Fruit fly (Drosophila melanogaster) whole organism, embryonic: ENCODE measurements around the gene ens.

Source experiments
- Antp ChIP-seq: fragments of 200-800 bp; sonication (Bioruptor generic); optimal IDR thresholded peaks from 3 replicates; lab custom pipeline; 2016; ENCODE audit warnings: missing biosample characterization, missing genetic modification characterization
- BEAF-32 ChIP-seq: fragments of 200-800 bp; sonication (Bioruptor generic); optimal IDR thresholded peaks from 3 replicates; lab custom pipeline; 2017; ENCODE audit warnings: missing biosample characterization, missing genetic modification characterization, mild to moderate bottlenecking, moderate library complexity, missing genetic modification reagents
- CG10209 ChIP-seq: fragments of 200-800 bp; sonication (Bioruptor generic); optimal IDR thresholded peaks from 3 replicates; lab custom pipeline; 2017; ENCODE audit warnings: missing biosample characterization, mild to moderate bottlenecking, missing genetic modification characterization, missing genetic modification reagents
- CG10431 ChIP-seq: fragments of 200-800 bp; sonication (Bioruptor generic); optimal IDR thresholded peaks from 3 replicates; lab custom pipeline; 2018; ENCODE audit warnings: missing biosample characterization, mild to moderate bottlenecking, missing genetic modification characterization
- CG11723 ChIP-seq: fragments of 200-800 bp; sonication (Bioruptor generic); optimal IDR thresholded peaks from 2 replicates; lab custom pipeline; 2017; ENCODE audit warnings: missing biosample characterization, mild to moderate bottlenecking, missing genetic modification characterization
- CG12104 ChIP-seq: fragments of 200-800 bp; sonication (Bioruptor generic); optimal IDR thresholded peaks from 3 replicates; lab custom pipeline; 2016; ENCODE audit warnings: missing biosample characterization, missing genetic modification characterization
- CG12155 ChIP-seq: fragments of 200-800 bp; sonication (Bioruptor generic); optimal IDR thresholded peaks from 3 replicates; lab custom pipeline; 2016; ENCODE audit warnings: missing biosample characterization, missing genetic modification characterization
- CG13123 ChIP-seq: fragments of 200-800 bp; sonication (Bioruptor generic); optimal IDR thresholded peaks from 2 replicates; lab custom pipeline; 2016; ENCODE audit warnings: missing biosample characterization, missing genetic modification characterization
- CG14014 ChIP-seq: fragments of 200-800 bp; sonication (Bioruptor generic); IDR thresholded peaks from 2 replicates; pipeline ENCODE4 v1.3.6; 2022; ENCODE audit warnings: missing biosample characterization, missing genetic modification characterization
- CG14860 ChIP-seq: fragments of 200-800 bp; sonication (Bioruptor generic); IDR thresholded peaks from 3 replicates; pipeline ENCODE4 v1.3.6; 2022; ENCODE audit warnings: missing biosample characterization, missing genetic modification characterization; ENCODE audit not compliant: partially characterized antibody
- CG17359 ChIP-seq: fragments of 200-800 bp; sonication (Bioruptor generic); optimal IDR thresholded peaks from 3 replicates; lab custom pipeline; 2018; ENCODE audit warnings: missing biosample characterization, mild to moderate bottlenecking, missing genetic modification characterization, moderate library complexity
- CG2116 ChIP-seq: fragments of 200-800 bp; sonication (Bioruptor generic); optimal IDR thresholded peaks from 3 replicates; lab custom pipeline; 2018; ENCODE audit warnings: missing biosample characterization, mild to moderate bottlenecking, missing genetic modification characterization
- CG2678 ChIP-seq: fragments of 200-800 bp; sonication (Bioruptor generic); optimal IDR thresholded peaks from 3 replicates; lab custom pipeline; 2019; ENCODE audit warnings: missing biosample characterization, mild to moderate bottlenecking, missing genetic modification characterization, moderate library complexity
- CG30431 ChIP-seq: fragments of 200-800 bp; sonication (Bioruptor generic); optimal IDR thresholded peaks from 2 replicates; lab custom pipeline; 2017; ENCODE audit warnings: missing biosample characterization, missing genetic modification characterization
- CG3065 ChIP-seq: fragments of 200-800 bp; sonication (Bioruptor generic); optimal IDR thresholded peaks from 2 replicates; lab custom pipeline; 2016; ENCODE audit warnings: missing biosample characterization, missing genetic modification characterization
- CG31224 ChIP-seq: fragments of 200-800 bp; sonication (Bioruptor generic); IDR thresholded peaks from 2 replicates; pipeline ENCODE4 v1.3.6; 2022; ENCODE audit warnings: missing biosample characterization, missing genetic modification characterization
- CG34224 ChIP-seq: fragments of 200-800 bp; sonication (Bioruptor generic); IDR thresholded peaks from 3 replicates; pipeline ENCODE4 v1.3.6; 2022; ENCODE audit warnings: missing biosample characterization, missing genetic modification characterization; ENCODE audit not compliant: partially characterized antibody
- CG3838 ChIP-seq: fragments of 200-800 bp; sonication (Bioruptor generic); optimal IDR thresholded peaks from 3 replicates; lab custom pipeline; 2016; ENCODE audit warnings: missing biosample characterization, missing genetic modification characterization
- CG4282 ChIP-seq: fragments of 200-800 bp; sonication (Bioruptor generic); optimal IDR thresholded peaks from 2 replicates; lab custom pipeline; 2016; ENCODE audit warnings: missing biosample characterization, missing genetic modification characterization
- CG4360 ChIP-seq: fragments of 200-800 bp; sonication (Bioruptor generic); IDR thresholded peaks from 2 replicates; pipeline ENCODE4 v1.3.6; 2022; ENCODE audit warnings: missing biosample characterization, missing genetic modification characterization
- CG43689 ChIP-seq: fragments of 200-800 bp; sonication (Bioruptor generic); IDR thresholded peaks from 2 replicates; pipeline ENCODE4 v1.3.6; 2022; ENCODE audit warnings: missing biosample characterization, missing genetic modification characterization
- CG4617 ChIP-seq: fragments of 200-800 bp; sonication (Bioruptor generic); optimal IDR thresholded peaks from 3 replicates; lab custom pipeline; 2016; ENCODE audit warnings: missing biosample characterization, missing genetic modification characterization, borderline replicate concordance
- CG5245 ChIP-seq: fragments of 200-800 bp; sonication (Bioruptor generic); optimal IDR thresholded peaks from 3 replicates; lab custom pipeline; 2016; ENCODE audit warnings: missing biosample characterization, missing genetic modification characterization
- CG8089 ChIP-seq: fragments of 200-800 bp; sonication (Bioruptor generic); optimal IDR thresholded peaks from 3 replicates; lab custom pipeline; 2016; ENCODE audit warnings: missing biosample characterization, missing genetic modification characterization
- CG8290 ChIP-seq, 3 experiments: fragments of 200-800 bp; sonication (Bioruptor generic); optimal IDR thresholded peaks; 2 replicates each; lab custom pipeline; 2016 to 2019; ENCODE audit warnings: missing biosample characterization in 3 of 3, missing genetic modification characterization in 3 of 3, mild to moderate bottlenecking in 2 of 3, moderate library complexity in 1 of 3
- CoRest ChIP-seq: fragments of 200-800 bp; sonication (Bioruptor generic); optimal IDR thresholded peaks from 3 replicates; lab custom pipeline; 2018; ENCODE audit warnings: missing biosample characterization, mild to moderate bottlenecking, missing genetic modification characterization, moderate library complexity
- CrebB ChIP-seq: fragments of 200-800 bp; sonication (Bioruptor generic); optimal IDR thresholded peaks from 3 replicates; lab custom pipeline; 2018; ENCODE audit warnings: missing biosample characterization, mild to moderate bottlenecking, missing genetic modification characterization
- Dip2 ChIP-seq: fragments of 200-800 bp; sonication (Bioruptor generic); IDR thresholded peaks from 2 replicates; pipeline ENCODE4 v1.3.6; 2022; ENCODE audit warnings: missing biosample characterization, missing genetic modification characterization
- Myb ChIP-seq: fragments of 200-800 bp; sonication (Bioruptor generic); optimal IDR thresholded peaks from 2 replicates; lab custom pipeline; 2016; ENCODE audit warnings: missing biosample characterization, missing genetic modification characterization
- NC2α ChIP-seq: fragments of 200-800 bp; sonication (Bioruptor generic); optimal IDR thresholded peaks from 2 replicates; lab custom pipeline; 2016; ENCODE audit warnings: missing biosample characterization, missing genetic modification characterization
- Oaz ChIP-seq: fragments of 200-800 bp; sonication (Bioruptor generic); IDR thresholded peaks from 2 replicates; pipeline ENCODE4 v1.3.6; 2022; ENCODE audit warnings: missing biosample characterization, missing genetic modification characterization
- Ptx1 ChIP-seq: fragments of 200-800 bp; sonication (Bioruptor generic); IDR thresholded peaks from 2 replicates; pipeline ENCODE4 v1.3.6; 2022; ENCODE audit warnings: missing biosample characterization, missing genetic modification characterization
- Scr ChIP-seq: fragments of 200-800 bp; sonication (Bioruptor generic); IDR thresholded peaks from 2 replicates; pipeline ENCODE4 v1.3.6; 2022; ENCODE audit warnings: missing biosample characterization, missing genetic modification characterization; ENCODE audit not compliant: partially characterized antibody
- Stat92E ChIP-seq, 3 experiments: fragments of >200 bp in 2 of 3; fragments of 200-800 bp in 1 of 3; sonication (Bioruptor generic) in 1 of 3; optimal IDR thresholded peaks; 2 replicates each; lab custom pipeline; 2017 to 2019; ENCODE audit warnings: missing biosample characterization in 3 of 3, missing genetic modification characterization in 3 of 3, mild to moderate bottlenecking in 1 of 3, moderate library complexity in 1 of 3
- az2 ChIP-seq: fragments of 200-800 bp; sonication (Bioruptor generic); optimal IDR thresholded peaks from 3 replicates; lab custom pipeline; 2016; ENCODE audit warnings: missing biosample characterization, missing genetic modification characterization
- bbx ChIP-seq: fragments of 200-800 bp; sonication (Bioruptor generic); IDR thresholded peaks from 2 replicates; pipeline ENCODE4 v1.3.6; 2022; ENCODE audit warnings: missing biosample characterization, missing genetic modification characterization; ENCODE audit not compliant: partially characterized antibody
- dpn ChIP-seq, 2 experiments: fragments of 200-800 bp; sonication (Bioruptor generic); optimal IDR thresholded peaks; 3 replicates each; lab custom pipeline; 2016; ENCODE audit warnings: missing biosample characterization in 2 of 2, missing genetic modification characterization in 2 of 2
- dysf ChIP-seq: fragments of 200-800 bp; sonication (Bioruptor generic); IDR thresholded peaks from 3 replicates; pipeline ENCODE4 v1.3.6; 2022; ENCODE audit warnings: missing biosample characterization, missing genetic modification characterization
- fd3F ChIP-seq: fragments of 200-800 bp; sonication (Bioruptor generic); optimal IDR thresholded peaks from 2 replicates; lab custom pipeline; 2018; ENCODE audit warnings: missing biosample characterization, mild to moderate bottlenecking, missing genetic modification characterization, moderate library complexity
- gcm2 ChIP-seq: fragments of 200-800 bp; sonication (Bioruptor generic); optimal IDR thresholded peaks from 2 replicates; lab custom pipeline; 2016; ENCODE audit warnings: missing biosample characterization, missing genetic modification characterization
- hb ChIP-seq: fragments of 200-800 bp; sonication (Bioruptor generic); IDR thresholded peaks from 3 replicates; pipeline ENCODE4 v1.3.6; 2022; ENCODE audit warnings: missing biosample characterization, missing genetic modification characterization; ENCODE audit not compliant: partially characterized antibody
- jigr1 ChIP-seq: fragments of 200-800 bp; sonication (Bioruptor generic); IDR thresholded peaks from 3 replicates; pipeline ENCODE4 v1.3.6; 2022; ENCODE audit warnings: missing biosample characterization, missing genetic modification characterization
- nerfin-1 ChIP-seq: fragments of 200-800 bp; sonication (Bioruptor generic); optimal IDR thresholded peaks from 3 replicates; lab custom pipeline; 2019; ENCODE audit warnings: missing biosample characterization, mild to moderate bottlenecking, missing genetic modification characterization, moderate library complexity
- org-1 ChIP-seq: fragments of 200-800 bp; sonication (Bioruptor generic); optimal IDR thresholded peaks from 2 replicates; lab custom pipeline; 2017; ENCODE audit warnings: missing biosample characterization, missing genetic modification characterization
- pnt ChIP-seq: fragments of 200-800 bp; sonication (Bioruptor generic); optimal IDR thresholded peaks from 3 replicates; lab custom pipeline; 2016; ENCODE audit warnings: missing biosample characterization, missing genetic modification characterization
- repo ChIP-seq: fragments of 200-800 bp; sonication (Bioruptor generic); optimal IDR thresholded peaks from 2 replicates; lab custom pipeline; 2016; ENCODE audit warnings: missing biosample characterization, missing genetic modification characterization
- slp2 ChIP-seq: fragments of 200-800 bp; sonication (Bioruptor generic); optimal IDR thresholded peaks from 2 replicates; lab custom pipeline; 2016; ENCODE audit warnings: missing biosample characterization, missing genetic modification characterization
- sr ChIP-seq: fragments of 200-800 bp; sonication (Bioruptor generic); IDR thresholded peaks from 3 replicates; pipeline ENCODE4 v1.3.6; 2022; ENCODE audit warnings: missing biosample characterization, missing genetic modification characterization
- tin ChIP-seq: fragments of 200-800 bp; sonication (Bioruptor generic); optimal IDR thresholded peaks from 3 replicates; lab custom pipeline; 2016; ENCODE audit warnings: missing biosample characterization, missing genetic modification characterization

The ens gene

dm6 chr3L:4122185-4122767 lies 12.1 kb downstream of the ens start, which contains the start of gene Chd64 (continued):
- TF ChIP-seq hb (GFP tag; lab: Robert Waterston, UW) (no peak), CG12155 (peak; percentile 25), org-1 (GFP tag; lab: Kevin White, UChicago) (peak; percentile 27), CG14860 (GFP tag; lab: Robert Waterston, UW) (peak; percentile 26; the same call in 1 of the 3 replicates), Scr (no peak), CG4360 (GFP tag; lab: Robert Waterston, UW) (peak; percentile 52; the same call in 1 of the 2 replicates), CG31224 (GFP tag; lab: Robert Waterston, UW) (no peak), CoRest (tag; lab: Kevin White, UChicago) (no peak), CG2116 (GFP tag; lab: Kevin White, UChicago) (no peak), CG8089 (no peak), CG4617 (GFP tag; lab: Kevin White, UChicago) (no peak), CG4282 (GFP tag; lab: Kevin White, UChicago) (no peak), CG14014 (no peak; the same call in 1 of the 2 replicates), dpn (GFP tag; optimal IDR thresholded peaks at IDR 0.05; lab: Kevin White, UChicago) (peak; percentile 25 to 57), CG34224 (GFP tag; lab: Robert Waterston, UW) (peak; percentile 55; the same call in 2 of the 3 replicates), CG17359 (tag; lab: Kevin White, UChicago) (peak; percentile 47), CG12104 (peak; percentile 14), slp2 (no peak), CG43689 (no peak), CG8290 (GFP tag; optimal IDR thresholded peaks at IDR 0.05; lab: Kevin White, UChicago) (peak; percentile 3), CG8290 (tag; optimal IDR thresholded peaks at IDR 0.05; lab: Kevin White, UChicago) (peak in 1 of 2 experiments; percentile 77), tin (GFP tag; lab: Kevin White, UChicago) (no peak), nerfin-1 (no peak), Antp (GFP tag; lab: Kevin White, UChicago) (peak; percentile 3), Dip2 (GFP tag; lab: Robert Waterston, UW) (no peak), CG10431 (GFP tag; lab: Kevin White, UChicago) (no peak), CG30431 (GFP tag; lab: Kevin White, UChicago) (no peak), bbx (GFP tag; lab: Robert Waterston, UW) (peak; percentile 46), Ptx1 (GFP tag; lab: Robert Waterston, UW) (no peak), gcm2 (no peak), pnt (GFP tag; lab: Kevin White, UChicago) (no peak), CrebB (tag; lab: Kevin White, UChicago) (peak; percentile 36), jigr1 (GFP tag; lab: Robert Waterston, UW) (no peak), CG11723 (GFP tag; lab: Kevin White, UChicago) (peak; percentile 19), Oaz (GFP tag; lab: Robert Waterston, UW) (no peak), BEAF-32 (peak; percentile 10), az2 (peak; percentile 37), Stat92E (GFP tag; optimal IDR thresholded peaks at IDR 0.05; lab: Kevin White, UChicago) (peak in 1 of 3 experiments; percentile 4), CG10209 (GFP tag; lab: Kevin White, UChicago) (no peak), repo (GFP tag; lab: Kevin White, UChicago) (no peak), CG2678 (tag; lab: Kevin White, UChicago) (peak; percentile 67), CG3065 (GFP tag; lab: Kevin White, UChicago) (no peak), sr (peak; percentile 55; the same call in 1 of the 3 replicates), CG13123 (GFP tag; lab: Kevin White, UChicago) (no peak), fd3F (GFP tag; lab: Kevin White, UChicago) (peak; percentile 3), dysf (peak; percentile 38; the same call in 1 of the 3 replicates), CG5245 (GFP tag; lab: Kevin White, UChicago) (no peak), CG3838 (GFP tag; lab: Kevin White, UChicago) (no peak), NC2α (no peak), Myb (GFP tag; lab: Kevin White, UChicago) (peak; percentile 80)
